Worm (Caenorhabditis elegans) whole organism, mixed stage, embryonic: ENCODE data around the gene ztf-7.

Source experiments
- mep-1 ChIP-seq: fragments of 150-350 bp; optimal IDR thresholded peaks from 2 replicates; lab custom pipeline; 2017; ENCODE audit warnings: missing biosample characterization, missing genetic modification reagents, missing genetic modification characterization, inconsistent platforms
- nhr-76 ChIP-seq: sonication (generic microtip); optimal IDR thresholded peaks from 2 replicates; lab custom pipeline; 2017; ENCODE audit warnings: missing biosample characterization, missing genetic modification characterization

DNA sequence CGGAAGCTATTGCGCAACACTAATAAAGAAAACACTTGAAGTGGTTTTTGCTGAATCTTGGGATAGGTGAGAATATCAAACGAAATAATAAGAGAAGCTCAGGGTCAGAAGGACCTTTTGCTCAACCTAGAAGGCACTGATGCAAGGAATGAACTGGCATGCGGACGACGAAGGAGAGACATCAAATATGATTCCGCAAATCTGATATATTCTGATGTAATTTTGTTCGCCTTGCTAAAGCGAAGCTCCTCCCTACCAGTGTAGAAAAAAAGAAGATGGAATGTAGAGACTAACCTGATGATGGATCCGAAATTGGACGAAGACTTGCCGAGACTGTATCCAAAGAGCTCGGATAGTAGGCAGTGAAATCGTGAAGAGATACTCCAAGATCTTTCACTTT is 21.6 kb downstream of the ztf-7 start:
- TF ChIP-seq nhr-76 (tag; lab: Kevin White, UChicago) (no peak), mep-1 (tag; lab: Kevin White, UChicago) (no peak)
